Worm (Caenorhabditis elegans) whole organism, L3 larva: ENCODE measurements around the gene cyp-33D3.

Source experiments
- ZK546.5 ChIP-seq: sonication (generic microtip); optimal IDR thresholded peaks from 2 replicates; lab custom pipeline; 2017; ENCODE audit warnings: missing biosample characterization, missing genetic modification characterization
- ceh-28 ChIP-seq: fragments of 150-350 bp; optimal IDR thresholded peaks from 2 replicates; lab custom pipeline; 2014; ENCODE audit warnings: missing biosample characterization, missing genetic modification reagents, missing genetic modification characterization
- ceh-9 ChIP-seq: sonication (generic microtip); optimal IDR thresholded peaks from 2 replicates; lab custom pipeline; 2018; ENCODE audit warnings: missing biosample characterization, missing genetic modification characterization
- daf-12 ChIP-seq: fragments of 150-350 bp; optimal IDR thresholded peaks from 2 replicates; lab custom pipeline; 2014; ENCODE audit warnings: missing biosample characterization, missing genetic modification reagents, missing genetic modification characterization
- egl-5 ChIP-seq: fragments of 150-350 bp; optimal IDR thresholded peaks from 2 replicates; lab custom pipeline; 2017; ENCODE audit warnings: missing biosample characterization, missing genetic modification reagents, missing genetic modification characterization, inconsistent platforms
- elt-1 ChIP-seq: fragments of 150-350 bp; optimal IDR thresholded peaks from 2 replicates; lab custom pipeline; 2014; ENCODE audit warnings: missing biosample characterization, missing genetic modification characterization
- elt-2 ChIP-seq: sonication (generic microtip); optimal IDR thresholded peaks from 2 replicates; lab custom pipeline; 2016; ENCODE audit warnings: missing genetic modification reagents, mild to moderate bottlenecking, missing genetic modification characterization, missing compliant biosample characterization
- elt-3 ChIP-seq, 3 experiments: fragments of 150-350 bp in 1 of 3; sonication (generic microtip) in 2 of 3; optimal IDR thresholded peaks; 2 replicates in 2 of 3; 4 replicates in 1 of 3; lab custom pipeline; 2014 to 2017; ENCODE audit warnings: missing biosample characterization in 3 of 3, missing genetic modification characterization in 3 of 3
- eor-1 ChIP-seq, 2 experiments: fragments of 150-350 bp; optimal IDR thresholded peaks; 2 replicates each; lab custom pipeline; 2014 to 2018; ENCODE audit warnings: missing biosample characterization in 2 of 2, missing genetic modification characterization in 2 of 2
- fkh-10 ChIP-seq: sonication (generic microtip); optimal IDR thresholded peaks from 2 replicates; lab custom pipeline; 2017; ENCODE audit warnings: missing biosample characterization, missing genetic modification reagents, missing genetic modification characterization
- fos-1 ChIP-seq: fragments of 150-350 bp; optimal IDR thresholded peaks from 2 replicates; lab custom pipeline; 2014; ENCODE audit warnings: missing biosample characterization, missing genetic modification characterization
- hmg-11 ChIP-seq: sonication (generic microtip); optimal IDR thresholded peaks from 2 replicates; lab custom pipeline; 2016; ENCODE audit warnings: missing genetic modification characterization, missing compliant biosample characterization
- jun-1 ChIP-seq: fragments of 150-350 bp; optimal IDR thresholded peaks from 2 replicates; lab custom pipeline; 2014; ENCODE audit warnings: missing biosample characterization, missing genetic modification reagents, missing genetic modification characterization
- lin-15B ChIP-seq: fragments of 150-350 bp; optimal IDR thresholded peaks from 2 replicates; lab custom pipeline; 2014; ENCODE audit warnings: missing biosample characterization, missing genetic modification characterization
- lsy-12 ChIP-seq: sonication (generic microtip); optimal IDR thresholded peaks from 2 replicates; lab custom pipeline; 2016; ENCODE audit warnings: mild to moderate bottlenecking, missing genetic modification characterization, missing compliant biosample characterization
- mml-1 ChIP-seq: fragments of 150-350 bp; sonication (generic microtip); optimal IDR thresholded peaks from 3 replicates; lab custom pipeline; 2014; ENCODE audit warnings: missing biosample characterization, missing genetic modification characterization
- nfya-1 ChIP-seq: sonication (generic microtip); optimal IDR thresholded peaks from 2 replicates; lab custom pipeline; 2017; ENCODE audit warnings: missing genetic modification characterization, mild to moderate bottlenecking, missing compliant biosample characterization, antibody characterized with exemption, moderate library complexity; ENCODE audit not compliant: insufficient read depth
- nhr-11 ChIP-seq: fragments of 150-350 bp; optimal IDR thresholded peaks from 2 replicates; lab custom pipeline; 2014; ENCODE audit warnings: missing biosample characterization, missing genetic modification characterization
- nhr-12 ChIP-seq: fragments of 150-350 bp; optimal IDR thresholded peaks from 2 replicates; lab custom pipeline; 2014; ENCODE audit warnings: missing biosample characterization, missing genetic modification characterization
- nhr-43 ChIP-seq: sonication (generic microtip); optimal IDR thresholded peaks from 2 replicates; lab custom pipeline; 2016; ENCODE audit warnings: mild to moderate bottlenecking, missing genetic modification characterization, missing compliant biosample characterization; ENCODE audit not compliant: poor library complexity, severe bottlenecking
- nhr-67 ChIP-seq: fragments of 150-350 bp; optimal IDR thresholded peaks from 2 replicates; lab custom pipeline; 2014; ENCODE audit warnings: missing biosample characterization, missing genetic modification characterization
- nhr-77 ChIP-seq: fragments of 150-350 bp; optimal IDR thresholded peaks from 2 replicates; lab custom pipeline; 2014; ENCODE audit warnings: missing biosample characterization, missing genetic modification characterization
- pha-4 ChIP-seq: fragments of 150-350 bp; optimal IDR thresholded peaks from 2 replicates; lab custom pipeline; 2014; ENCODE audit warnings: missing biosample characterization, missing genetic modification reagents, missing genetic modification characterization
- pqm-1 ChIP-seq: fragments of 150-350 bp; optimal IDR thresholded peaks from 2 replicates; lab custom pipeline; 2017; ENCODE audit warnings: missing biosample characterization, missing genetic modification characterization, inconsistent platforms
- unc-39 ChIP-seq: sonication (generic microtip); optimal IDR thresholded peaks from 4 replicates; lab custom pipeline; 2017; ENCODE audit warnings: missing biosample characterization, missing genetic modification characterization
- unc-62 ChIP-seq: fragments of 150-350 bp; sonication (generic microtip); optimal IDR thresholded peaks from 4 replicates; lab custom pipeline; 2014; ENCODE audit warnings: missing biosample characterization, missing genetic modification reagents, missing genetic modification characterization
- zag-1 ChIP-seq: fragments of 150-350 bp; optimal IDR thresholded peaks from 2 replicates; lab custom pipeline; 2014; ENCODE audit warnings: missing biosample characterization, missing genetic modification characterization

The cyp-33D3 gene

DNA sequence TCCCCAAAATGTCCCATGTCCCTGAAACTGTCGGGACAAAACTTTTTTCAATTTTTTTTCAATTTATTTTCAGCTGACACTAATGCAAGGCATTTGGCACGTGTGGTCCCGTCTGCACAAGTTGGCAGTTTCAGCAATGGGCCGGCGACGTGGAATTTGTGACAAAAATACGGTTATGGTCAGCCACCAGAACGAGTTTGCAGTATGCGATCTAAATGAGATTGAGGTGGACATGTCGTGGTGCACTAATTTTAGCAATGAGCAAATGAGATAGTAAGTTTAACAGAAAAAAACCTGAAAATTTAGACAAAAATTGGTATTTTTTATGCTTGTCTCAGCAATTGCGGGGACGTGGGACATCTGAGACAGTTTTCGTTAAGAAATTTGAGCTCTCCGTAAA lies 5.4 kb upstream of the cyp-33D3 start:
- TF ChIP-seq lsy-12 (tag; lab: Kevin White, UChicago): no peak

DNA sequence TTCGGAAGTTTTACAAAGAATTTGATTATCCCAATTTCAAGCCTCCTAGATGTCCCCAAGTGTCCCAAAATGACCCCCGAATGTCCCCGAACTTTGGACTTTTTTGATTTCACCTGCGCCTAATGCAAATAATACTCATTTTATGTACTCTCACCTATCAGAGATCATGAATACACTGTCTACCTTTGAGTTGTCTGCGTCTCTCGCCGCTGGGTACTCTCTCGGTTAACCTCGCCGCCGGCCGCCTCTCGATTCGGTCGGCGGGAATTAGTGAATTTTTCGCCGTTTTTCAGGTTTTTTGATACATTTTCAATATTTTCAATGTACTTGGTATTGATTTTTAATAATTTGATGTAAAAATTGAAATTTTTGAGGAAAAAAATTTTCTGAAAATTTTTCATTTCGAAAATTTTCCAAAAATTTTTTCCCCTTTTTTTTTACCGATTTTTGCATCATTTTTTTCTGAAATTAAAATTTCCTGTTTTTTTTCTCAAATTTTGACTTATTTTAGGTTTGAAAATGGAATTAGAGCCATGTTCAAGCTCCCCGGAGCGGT lies 1.9 kb upstream of the cyp-33D3 start, which contains the start of gene nhr-65:
TSS of gene nhr-65 (plus strand) at position 506 of the 556 bp plus-strand sequence.
- TF ChIP-seq pha-4 (peak; percentile 62), elt-2 (tag; lab: Kevin White, UChicago) (peak; percentile 61), lin-15B (no peak), hmg-11 (tag; lab: Kevin White, UChicago) (peak; percentile 25), mml-1 (tag; lab: Kevin White, UChicago) (no peak), nhr-77 (tag; lab: Kevin White, UChicago) (no peak), pqm-1 (tag; lab: Kevin White, UChicago) (peak; percentile 54), nfya-1 (peak; percentile 21)

DNA sequence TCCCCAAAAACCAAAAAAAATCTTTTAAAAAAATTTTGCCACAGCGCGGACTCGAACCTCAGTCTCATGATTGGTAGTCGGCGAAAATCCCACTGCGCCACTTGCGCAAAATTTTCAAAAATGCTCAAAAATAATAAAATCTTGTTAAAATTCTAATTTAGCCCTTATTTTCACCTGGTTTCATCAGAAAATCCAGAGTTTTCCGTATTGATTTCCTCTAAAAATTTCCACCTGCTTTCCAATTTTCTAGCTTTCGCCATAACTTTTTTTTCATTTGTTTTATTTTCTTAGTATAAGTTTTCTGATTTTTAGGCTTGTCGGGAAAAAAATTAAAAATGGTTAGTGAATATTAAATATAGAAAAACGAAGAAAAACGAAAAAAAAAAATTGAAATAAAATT lies 9.7 kb downstream of the cyp-33D3 start:
- TF ChIP-seq elt-2 (tag; lab: Kevin White, UChicago): no peak
- TF ChIP-seq elt-1 (tag; lab: Kevin White, UChicago): no peak
- TF ChIP-seq eor-1 (tag; optimal IDR thresholded peaks at IDR 0.05; lab: Kevin White, UChicago): no peak
- TF ChIP-seq jun-1 (tag; lab: Kevin White, UChicago): no peak
- TF ChIP-seq ceh-28 (tag; lab: Kevin White, UChicago): no peak
- no peak for TF ChIP-seq nhr-77 (tag; lab: Kevin White, UChicago)
- TF ChIP-seq ceh-9 (tag; lab: Kevin White, UChicago): no peak
- no peak for TF ChIP-seq nhr-67 (tag; lab: Kevin White, UChicago)
- no peak for TF ChIP-seq fos-1 (tag; lab: Kevin White, UChicago)
- no peak for TF ChIP-seq elt-3 (tag; optimal IDR thresholded peaks at IDR 0.05; lab: Kevin White, UChicago)
- TF ChIP-seq ZK546.5 (tag; lab: Kevin White, UChicago): no peak
- TF ChIP-seq daf-12: no peak
- no peak for TF ChIP-seq mml-1 (tag; lab: Kevin White, UChicago)
- no peak for TF ChIP-seq nhr-43 (tag; lab: Kevin White, UChicago)

DNA sequence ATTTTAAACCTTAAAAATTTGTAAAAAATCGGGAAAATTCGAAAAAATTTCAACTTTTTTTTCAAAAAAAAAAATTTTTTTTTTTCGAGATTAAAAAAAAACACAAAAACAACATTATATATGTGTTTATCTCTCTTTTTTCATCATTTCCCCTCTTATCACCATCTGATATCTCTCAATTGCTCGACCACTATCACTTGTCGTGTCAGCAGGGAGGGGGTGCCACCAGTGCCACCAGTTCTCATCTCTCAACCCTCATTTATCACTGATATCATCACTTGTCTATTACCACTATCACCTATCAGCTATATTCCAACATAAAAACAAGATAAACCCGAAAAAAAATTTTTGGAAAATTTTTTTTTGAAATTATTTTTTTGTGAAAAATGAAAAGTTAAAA lies 10.6 kb downstream of the cyp-33D3 start:
- TF ChIP-seq pqm-1 (tag; lab: Kevin White, UChicago): peak; percentile 33
- no peak for TF ChIP-seq daf-12
- peak; percentile 87 for TF ChIP-seq elt-2 (tag; lab: Kevin White, UChicago)
- TF ChIP-seq, all 47 proteins: peak for 2

DNA sequence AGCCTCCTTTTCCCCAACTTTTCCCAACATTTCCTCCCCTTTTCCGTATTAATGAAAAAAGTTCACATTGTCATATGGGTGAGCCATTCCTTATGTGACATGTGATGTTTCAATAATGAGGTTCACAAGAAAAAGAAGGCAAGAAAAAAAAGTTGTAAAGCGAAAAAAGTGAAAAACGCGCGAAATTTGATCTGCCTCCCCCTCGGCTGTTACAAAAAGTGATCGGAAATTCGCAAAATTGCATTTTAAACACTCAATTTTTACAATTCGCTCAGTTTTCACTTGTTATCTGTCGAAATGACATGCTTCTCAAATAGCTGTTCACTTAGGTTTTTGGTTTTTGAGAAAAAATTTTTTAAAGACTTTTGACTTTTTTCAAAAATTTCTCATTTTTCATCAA lies 15.5 kb downstream of the cyp-33D3 start:
- TF ChIP-seq fkh-10 (GFP tag; lab: Kevin White, UChicago): peak; percentile 92
- no peak for TF ChIP-seq nhr-67 (tag; lab: Kevin White, UChicago)

DNA sequence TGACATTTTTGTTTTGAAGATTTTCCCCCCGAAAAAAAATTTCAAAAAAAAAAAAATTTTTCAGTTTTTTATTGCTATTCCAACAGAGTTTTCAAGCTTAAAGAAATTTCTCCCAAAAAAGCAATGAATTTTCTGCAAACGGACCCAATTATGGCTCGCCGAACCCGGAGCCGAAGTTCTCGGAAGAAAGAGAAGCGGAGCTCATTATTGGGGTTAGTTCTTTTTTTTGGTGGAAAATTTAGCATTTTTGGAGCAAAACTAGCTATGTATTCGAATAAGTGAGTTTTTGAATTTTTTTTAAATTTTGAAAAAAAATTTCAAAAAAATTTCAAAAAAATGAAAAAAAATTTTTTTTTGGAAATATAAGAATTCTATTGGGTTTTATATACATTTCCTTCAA lies 17.4 kb downstream of the cyp-33D3 start, which contains the start of gene ncs-5:
TSS of gene ncs-5 (plus strand) at position 124 of the 400 bp plus-strand sequence.
- TF ChIP-seq elt-1 (tag; lab: Kevin White, UChicago) (no peak), unc-39 (tag; lab: Kevin White, UChicago) (no peak), nhr-43 (tag; lab: Kevin White, UChicago) (no peak), lin-15B (no peak), pqm-1 (tag; lab: Kevin White, UChicago) (no peak), daf-12 (no peak), nhr-11 (tag; lab: Kevin White, UChicago) (no peak)
- TF ChIP-seq, all 47 proteins: peak for 0

DNA sequence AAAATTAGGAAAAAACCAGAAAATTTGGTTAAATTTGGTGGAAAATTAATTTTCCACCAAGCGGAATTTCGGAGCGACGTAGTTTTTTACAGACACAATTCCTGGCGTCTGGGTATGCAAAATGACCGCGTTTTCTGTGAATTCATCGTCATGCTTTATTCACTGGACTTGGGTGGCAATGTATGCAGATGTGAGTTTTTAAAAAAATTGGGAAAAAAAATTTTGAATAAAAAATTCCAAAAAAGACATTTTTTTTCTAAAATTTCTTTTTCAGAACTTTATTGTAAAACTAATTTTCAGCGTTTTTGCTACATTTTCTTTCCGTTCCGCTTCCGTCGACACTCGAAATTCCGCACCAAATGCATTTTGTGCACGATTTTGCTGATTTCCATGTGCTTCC lies 25.7 kb downstream of the cyp-33D3 start, which contains the start of gene C54E10.7:
TSS of gene C54E10.7 (plus strand) at position 301 of the 400 bp plus-strand sequence.
- TF ChIP-seq pha-4: no peak
- TF ChIP-seq zag-1 (tag; lab: Kevin White, UChicago): no peak
- no peak for TF ChIP-seq nhr-67 (tag; lab: Kevin White, UChicago)
- no peak for TF ChIP-seq nfya-1
- no peak for TF ChIP-seq ceh-9 (tag; lab: Kevin White, UChicago)
- no peak for TF ChIP-seq unc-62
- no peak for TF ChIP-seq nhr-11 (tag; lab: Kevin White, UChicago)
- no peak for TF ChIP-seq mml-1 (tag; lab: Kevin White, UChicago)
- TF ChIP-seq ZK546.5 (tag; lab: Kevin White, UChicago): no peak
- no peak for TF ChIP-seq nhr-77 (tag; lab: Kevin White, UChicago)
- TF ChIP-seq egl-5 (tag; lab: Kevin White, UChicago): no peak
- TF ChIP-seq nhr-12 (tag; lab: Kevin White, UChicago): no peak
- TF ChIP-seq, all 47 proteins: peak for 0
